Fruit fly (Drosophila melanogaster): ENCODE data around the gene rumpel.

The rumpel gene

dm6 chrX:7379569-7379968, 38.8 kb upstream of the rumpel start (continued):
- TF ChIP-seq spab (GFP tag; optimal IDR thresholded peaks at IDR 0.05) (no peak), CG31627 (GFP tag; optimal IDR thresholded peaks at IDR 0.05) (peak; percentile 34), CG34406 (GFP tag; optimal IDR thresholded peaks at IDR 0.05) (peak; percentile 10), eg (GFP tag; IDR thresholded peaks at IDR 0.05) (peak; percentile 35; the same call in 1 of the 3 replicates), Sox102F (GFP tag; optimal IDR thresholded peaks at IDR 0.05) (peak; percentile 37), CG11762 (GFP tag; optimal IDR thresholded peaks at IDR 0.05; ENCODE audit: insufficient read depth) (no peak), Sox15 (GFP tag; optimal IDR thresholded peaks at IDR 0.05) (no peak), CG6163 (GFP tag; IDR thresholded peaks at IDR 0.05) (0 out of 3 replicates have a peak, but pooled peaks have one; percentile 11), CG11902 (GFP tag; optimal IDR thresholded peaks at IDR 0.05) (peak; percentile 5), ss (GFP tag; optimal IDR thresholded peaks at IDR 0.05) (peak in 1 of 2 experiments; percentile 42), CG32006 (GFP tag; optimal IDR thresholded peaks at IDR 0.05) (peak; percentile 15), fd85E (GFP tag; optimal IDR thresholded peaks at IDR 0.05) (no peak), CG11294 (GFP tag; IDR thresholded peaks at IDR 0.05) (no peak), Met (GFP tag; optimal IDR thresholded peaks at IDR 0.05) (peak; percentile 3), CG3032 (tag; optimal IDR thresholded peaks at IDR 0.05) (peak; percentile 37), CG10669 (GFP tag; optimal IDR thresholded peaks at IDR 0.05) (peak; percentile 23), acj6 (GFP tag; optimal IDR thresholded peaks at IDR 0.05) (no peak), OdsH (GFP tag; optimal IDR thresholded peaks at IDR 0.05) (peak; percentile 32), Gug (GFP tag; IDR thresholded peaks at IDR 0.05) (no peak), CG16779 (tag; optimal IDR thresholded peaks at IDR 0.05) (no peak), CG3919 (GFP tag; optimal IDR thresholded peaks at IDR 0.05) (peak; percentile 36), Ets96B (tag; optimal IDR thresholded peaks at IDR 0.05) (peak; percentile 13)

- TF ChIP-seq CG11902 (GFP tag; optimal IDR thresholded peaks at IDR 0.05), result no peak
- TF ChIP-seq topi (GFP tag; optimal IDR thresholded peaks at IDR 0.05), result no peak
- TF ChIP-seq Lpt (GFP tag; optimal IDR thresholded peaks at IDR 0.05), result no peak
- TF ChIP-seq CG8119 (GFP tag; IDR thresholded peaks at IDR 0.05), result no peak
- TF ChIP-seq CG32006 (GFP tag; optimal IDR thresholded peaks at IDR 0.05), result no peak
- TF ChIP-seq CG10631 (GFP tag; optimal IDR thresholded peaks at IDR 0.05), result no peak
- no peak for TF ChIP-seq dsx (GFP tag; optimal IDR thresholded peaks at IDR 0.05; ENCODE audit: poor library complexity, severe bottlenecking)
- TF ChIP-seq Eip78C (GFP tag), result no peak
- TF ChIP-seq Met (GFP tag; optimal IDR thresholded peaks at IDR 0.05), result no peak
Observed at dm6 chrX:7382890-7383289, 35.5 kb upstream of the rumpel start, which contains the start of gene CG42781. TSS of gene CG42781 (minus strand) at chrX:7382990.

- no peak for TF ChIP-seq Sox14 (GFP tag; optimal IDR thresholded peaks at IDR 0.05)
- no peak for TF ChIP-seq Sox102F (GFP tag; optimal IDR thresholded peaks at IDR 0.05)
- TF ChIP-seq CG32006 (GFP tag; optimal IDR thresholded peaks at IDR 0.05), result no peak
- TF ChIP-seq Sox15 (GFP tag; optimal IDR thresholded peaks at IDR 0.05), result no peak
- TF ChIP-seq Ets21C (GFP tag; optimal IDR thresholded peaks at IDR 0.05), result no peak
- TF ChIP-seq CG31627 (GFP tag; optimal IDR thresholded peaks at IDR 0.05), result no peak
Observed at dm6 chrX:7403074-7403473, 15.3 kb upstream of the rumpel start, which contains the start of gene CG15035. TSS of gene CG15035 (minus strand) at chrX:7403174.

dm6 chrX:7405697-7406096, 12.7 kb upstream of the rumpel start, which contains the start of gene CG1677:
TSS of gene CG1677 (minus strand) at chrX:7405797.
- TF ChIP-seq salr (GFP tag; optimal IDR thresholded peaks at IDR 0.05) (no peak), topi (GFP tag; optimal IDR thresholded peaks at IDR 0.05) (no peak), pdm3 (GFP tag; optimal IDR thresholded peaks at IDR 0.05) (no peak), CG8319 (GFP tag; optimal IDR thresholded peaks at IDR 0.05) (no peak), CG11762 (GFP tag; optimal IDR thresholded peaks at IDR 0.05; ENCODE audit: insufficient read depth) (no peak), Hr4 (GFP tag; optimal IDR thresholded peaks at IDR 0.05) (no peak), Ets21C (GFP tag; optimal IDR thresholded peaks at IDR 0.05) (no peak), svp (GFP tag) (no peak), Sox15 (GFP tag; optimal IDR thresholded peaks at IDR 0.05) (no peak), fkh (GFP tag; optimal IDR thresholded peaks at IDR 0.05) (no peak), Eip75B (GFP tag; optimal IDR thresholded peaks at IDR 0.05) (no peak), CG8632 (GFP tag; optimal IDR thresholded peaks at IDR 0.05) (no peak)

All from whole organism, prepupa.